Fruit fly (Drosophila melanogaster) whole organism, embryonic: ENCODE results near the gene LysRS.

ENCODE experiments used
- CG10543 ChIP-seq: fragments of 200-800 bp; sonication (Bioruptor generic); optimal IDR thresholded peaks from 3 replicates; lab custom pipeline; 2017; ENCODE audit warnings: missing biosample characterization, mild to moderate bottlenecking, missing genetic modification characterization, moderate library complexity
- CG11398 ChIP-seq: fragments of 200-800 bp; sonication (Bioruptor generic); optimal IDR thresholded peaks from 2 replicates; lab custom pipeline; 2016; ENCODE audit warnings: missing biosample characterization, missing genetic modification characterization
- CG11560 ChIP-seq: fragments of 200-800 bp; sonication (Bioruptor generic); IDR thresholded peaks from 3 replicates; pipeline ENCODE4 v1.3.6; 2022; ENCODE audit warnings: missing biosample characterization, missing genetic modification characterization
- CG12299 ChIP-seq: fragments of 200-800 bp; sonication (Bioruptor generic); optimal IDR thresholded peaks from 2 replicates; lab custom pipeline; 2018; ENCODE audit warnings: missing biosample characterization, mild to moderate bottlenecking, missing genetic modification characterization
- CG13894 ChIP-seq: fragments of 200-800 bp; sonication (Bioruptor generic); optimal IDR thresholded peaks from 3 replicates; lab custom pipeline; 2018; ENCODE audit warnings: missing biosample characterization, mild to moderate bottlenecking, missing genetic modification characterization, moderate library complexity
- CG14860 ChIP-seq: fragments of 200-800 bp; sonication (Bioruptor generic); IDR thresholded peaks from 3 replicates; pipeline ENCODE4 v1.3.6; 2022; ENCODE audit warnings: missing biosample characterization, missing genetic modification characterization; ENCODE audit not compliant: partially characterized antibody
- CG15011 ChIP-seq: fragments of 200-800 bp; sonication (Bioruptor generic); optimal IDR thresholded peaks from 3 replicates; lab custom pipeline; 2018; ENCODE audit warnings: missing biosample characterization, mild to moderate bottlenecking, missing genetic modification characterization
- CG16813 ChIP-seq: fragments of 200-800 bp; sonication (Bioruptor generic); IDR thresholded peaks from 3 replicates; pipeline ENCODE4 v1.3.6; 2022; ENCODE audit warnings: missing biosample characterization, missing genetic modification characterization; ENCODE audit not compliant: partially characterized antibody
- CG1832 ChIP-seq: fragments of 200-800 bp; sonication (Bioruptor generic); optimal IDR thresholded peaks from 2 replicates; lab custom pipeline; 2017; ENCODE audit warnings: missing biosample characterization, mild to moderate bottlenecking, missing genetic modification characterization, inconsistent platforms
- CG18476 ChIP-seq: fragments of 200-800 bp; sonication (Bioruptor generic); optimal IDR thresholded peaks from 2 replicates; lab custom pipeline; 2016; ENCODE audit warnings: missing biosample characterization, mild to moderate bottlenecking, missing genetic modification characterization
- CG18764 ChIP-seq: fragments of 200-800 bp; sonication (Bioruptor generic); optimal IDR thresholded peaks from 3 replicates; lab custom pipeline; 2016; ENCODE audit warnings: missing biosample characterization, missing genetic modification characterization
- CG3065 ChIP-seq: fragments of 200-800 bp; sonication (Bioruptor generic); optimal IDR thresholded peaks from 2 replicates; lab custom pipeline; 2016; ENCODE audit warnings: missing biosample characterization, missing genetic modification characterization
- CG32767 ChIP-seq: fragments of 200-800 bp; sonication (Bioruptor generic); IDR thresholded peaks from 2 replicates; pipeline ENCODE4 v1.3.6; 2022; ENCODE audit warnings: missing biosample characterization, missing genetic modification characterization
- CG32772 ChIP-seq: fragments of 200-800 bp; sonication (Bioruptor generic); IDR thresholded peaks from 2 replicates; pipeline ENCODE4 v1.3.6; 2022; ENCODE audit warnings: missing biosample characterization, missing genetic modification characterization
- CG6254 ChIP-seq: fragments of 200-800 bp; sonication (Bioruptor generic); optimal IDR thresholded peaks from 3 replicates; lab custom pipeline; 2017; ENCODE audit warnings: mild to moderate bottlenecking, missing biosample characterization, missing genetic modification reagents, missing genetic modification characterization
- CG7745 ChIP-seq: fragments of 200-800 bp; sonication (Bioruptor generic); optimal IDR thresholded peaks from 2 replicates; lab custom pipeline; 2018; ENCODE audit warnings: missing biosample characterization, mild to moderate bottlenecking, missing genetic modification characterization, moderate library complexity
- CG7928 ChIP-seq: fragments of 200-800 bp; sonication (Bioruptor generic); optimal IDR thresholded peaks from 2 replicates; lab custom pipeline; 2017; ENCODE audit warnings: missing biosample characterization, mild to moderate bottlenecking, missing genetic modification characterization
- CG9609 ChIP-seq: fragments of 200-800 bp; sonication (Bioruptor generic); optimal IDR thresholded peaks from 3 replicates; lab custom pipeline; 2016; ENCODE audit warnings: missing biosample characterization, missing genetic modification characterization
- CG9727 ChIP-seq: fragments of 200-800 bp; sonication (Bioruptor generic); optimal IDR thresholded peaks from 3 replicates; lab custom pipeline; 2017; ENCODE audit warnings: missing biosample characterization, mild to moderate bottlenecking, missing genetic modification characterization
- CkIIα-i1 ChIP-seq: fragments of 200-800 bp; sonication (Bioruptor generic); IDR thresholded peaks from 2 replicates; pipeline ENCODE4 v1.3.6; 2022; ENCODE audit warnings: missing biosample characterization, missing genetic modification characterization
- Deaf1 ChIP-seq: fragments of 200-800 bp; optimal IDR thresholded peaks from 3 replicates; lab custom pipeline; 2019; ENCODE audit warnings: missing biosample characterization, mild to moderate bottlenecking, missing genetic modification characterization, moderate library complexity
- Dll ChIP-seq: fragments of 200-800 bp; sonication (Bioruptor generic); IDR thresholded peaks from 4 replicates; pipeline ENCODE4 v1.3.6; 2022; ENCODE audit warnings: missing biosample characterization, missing genetic modification characterization; ENCODE audit not compliant: partially characterized antibody
- Ets65A ChIP-seq: fragments of 200-800 bp; sonication (Bioruptor generic); peaks from one replicate; lab custom pipeline; 2016; ENCODE audit warnings: missing biosample characterization, missing genetic modification characterization
- Hmx ChIP-seq: fragments of 200-800 bp; sonication (Bioruptor generic); optimal IDR thresholded peaks from 2 replicates; lab custom pipeline; 2016; ENCODE audit warnings: missing biosample characterization, missing genetic modification characterization
- NfI ChIP-seq: fragments of 200-800 bp; sonication (Bioruptor generic); optimal IDR thresholded peaks from 3 replicates; lab custom pipeline; 2018; ENCODE audit warnings: missing biosample characterization, mild to moderate bottlenecking, missing genetic modification characterization, moderate library complexity
- Scr ChIP-seq: fragments of 200-800 bp; sonication (Bioruptor generic); IDR thresholded peaks from 2 replicates; pipeline ENCODE4 v1.3.6; 2022; ENCODE audit warnings: missing biosample characterization, missing genetic modification characterization; ENCODE audit not compliant: partially characterized antibody
- TFAM ChIP-seq: fragments of 200-800 bp; sonication (Bioruptor generic); optimal IDR thresholded peaks from 2 replicates; lab custom pipeline; 2017; ENCODE audit warnings: missing biosample characterization, missing genetic modification characterization, inconsistent platforms
- Usf ChIP-seq: fragments of 200-800 bp; sonication (Bioruptor generic); optimal IDR thresholded peaks from 2 replicates; lab custom pipeline; 2017; ENCODE audit warnings: missing genotype, missing biosample characterization, missing genetic modification characterization
- al ChIP-seq: fragments of 200-800 bp; sonication (Bioruptor generic); IDR thresholded peaks from 2 replicates; pipeline ENCODE4 v1.3.6; 2022; ENCODE audit warnings: missing biosample characterization, missing genetic modification characterization
- cato ChIP-seq: fragments of 200-800 bp; sonication (Bioruptor generic); optimal IDR thresholded peaks from 2 replicates; lab custom pipeline; 2016; ENCODE audit warnings: missing biosample characterization, missing genetic modification characterization, borderline replicate concordance
- cg ChIP-seq: fragments of 200-800 bp; sonication (Bioruptor generic); optimal IDR thresholded peaks from 3 replicates; lab custom pipeline; 2019; ENCODE audit warnings: missing biosample characterization, mild to moderate bottlenecking, missing genetic modification characterization, moderate library complexity
- ci ChIP-seq: fragments of 200-800 bp; sonication (Bioruptor generic); IDR thresholded peaks from 3 replicates; pipeline ENCODE4 v1.3.6; 2022; ENCODE audit warnings: missing biosample characterization, missing genetic modification characterization
- corto ChIP-seq: fragments of 200-800 bp; sonication (Bioruptor generic); optimal IDR thresholded peaks from 2 replicates; lab custom pipeline; 2016; ENCODE audit warnings: missing biosample characterization, mild to moderate bottlenecking, missing genetic modification characterization, moderate library complexity
- crol ChIP-seq: fragments of 200-800 bp; sonication (Bioruptor generic); IDR thresholded peaks from 2 replicates; pipeline ENCODE4 v1.3.6; 2022; ENCODE audit warnings: missing biosample characterization, missing genetic modification characterization
- dm ChIP-seq: fragments of 200-800 bp; sonication (Bioruptor generic); optimal IDR thresholded peaks from 3 replicates; lab custom pipeline; 2016; ENCODE audit warnings: missing biosample characterization, missing genetic modification characterization
- fd96Cb ChIP-seq: fragments of 200-800 bp; sonication (Bioruptor generic); optimal IDR thresholded peaks from 2 replicates; lab custom pipeline; 2018; ENCODE audit warnings: missing biosample characterization, mild to moderate bottlenecking, missing genetic modification characterization, moderate library complexity
- h ChIP-seq: fragments of >200 bp; optimal IDR thresholded peaks from 2 replicates; lab custom pipeline; 2017
- hbn ChIP-seq: fragments of 200-800 bp; sonication (Bioruptor generic); IDR thresholded peaks from 2 replicates; pipeline ENCODE4 v1.3.6; 2022; ENCODE audit warnings: missing biosample characterization, missing genetic modification characterization; ENCODE audit not compliant: partially characterized antibody
- hkb ChIP-seq, 2 experiments: fragments of 200-800 bp in 1 of 2; fragments of >200 bp in 1 of 2; sonication (Bioruptor generic) in 1 of 2; IDR thresholded peaks in 1 of 2; optimal IDR thresholded peaks in 1 of 2; 2 replicates each; pipeline versions ENCODE4 v1.3.6 to Lab custom; 2017 to 2022; ENCODE audit warnings: missing biosample characterization in 1 of 2, missing genetic modification characterization in 1 of 2
- kah ChIP-seq: fragments of 200-800 bp; sonication (Bioruptor generic); optimal IDR thresholded peaks from 2 replicates; lab custom pipeline; 2018; ENCODE audit warnings: missing biosample characterization, mild to moderate bottlenecking, missing genetic modification characterization
- lilli ChIP-seq: fragments of 200-800 bp; sonication (Bioruptor generic); optimal IDR thresholded peaks from 3 replicates; lab custom pipeline; 2016; ENCODE audit warnings: missing biosample characterization, missing genetic modification characterization
- peb ChIP-seq: fragments of 200-800 bp; sonication (Bioruptor generic); IDR thresholded peaks from 2 replicates; pipeline ENCODE4 v1.3.6; 2022; ENCODE audit warnings: missing biosample characterization, missing genetic modification characterization
- prd ChIP-seq, 3 experiments: fragments of >200 bp in 2 of 3; fragments of 200-800 bp in 1 of 3; sonication (Bioruptor generic) in 1 of 3; optimal IDR thresholded peaks in 2 of 3; IDR thresholded peaks in 1 of 3; 2 replicates in 2 of 3; 3 replicates in 1 of 3; pipeline versions ENCODE4 v1.3.6 to Lab custom; 2017 to 2022; ENCODE audit warnings: missing biosample characterization in 1 of 3, missing genetic modification characterization in 1 of 3
- run ChIP-seq: fragments of 200-800 bp; sonication (Bioruptor generic); optimal IDR thresholded peaks from 3 replicates; lab custom pipeline; 2018; ENCODE audit warnings: missing biosample characterization, mild to moderate bottlenecking, missing genetic modification characterization
- shn ChIP-seq: fragments of 200-800 bp; sonication (Bioruptor generic); optimal IDR thresholded peaks from 3 replicates; lab custom pipeline; 2016; ENCODE audit warnings: missing biosample characterization, missing genetic modification characterization
- slou ChIP-seq: fragments of 200-800 bp; sonication (Bioruptor generic); optimal IDR thresholded peaks from 3 replicates; lab custom pipeline; 2016; ENCODE audit warnings: missing biosample characterization, missing genetic modification characterization
- sr ChIP-seq: fragments of 200-800 bp; sonication (Bioruptor generic); IDR thresholded peaks from 3 replicates; pipeline ENCODE4 v1.3.6; 2022; ENCODE audit warnings: missing biosample characterization, missing genetic modification characterization
- stc ChIP-seq: fragments of 200-800 bp; sonication (Bioruptor generic); IDR thresholded peaks from 2 replicates; pipeline ENCODE4 v1.3.6; 2022; ENCODE audit warnings: missing biosample characterization, missing genetic modification characterization
- yki ChIP-seq: fragments of >200 bp; optimal IDR thresholded peaks from 3 replicates; lab custom pipeline; 2018

The LysRS gene

DNA sequence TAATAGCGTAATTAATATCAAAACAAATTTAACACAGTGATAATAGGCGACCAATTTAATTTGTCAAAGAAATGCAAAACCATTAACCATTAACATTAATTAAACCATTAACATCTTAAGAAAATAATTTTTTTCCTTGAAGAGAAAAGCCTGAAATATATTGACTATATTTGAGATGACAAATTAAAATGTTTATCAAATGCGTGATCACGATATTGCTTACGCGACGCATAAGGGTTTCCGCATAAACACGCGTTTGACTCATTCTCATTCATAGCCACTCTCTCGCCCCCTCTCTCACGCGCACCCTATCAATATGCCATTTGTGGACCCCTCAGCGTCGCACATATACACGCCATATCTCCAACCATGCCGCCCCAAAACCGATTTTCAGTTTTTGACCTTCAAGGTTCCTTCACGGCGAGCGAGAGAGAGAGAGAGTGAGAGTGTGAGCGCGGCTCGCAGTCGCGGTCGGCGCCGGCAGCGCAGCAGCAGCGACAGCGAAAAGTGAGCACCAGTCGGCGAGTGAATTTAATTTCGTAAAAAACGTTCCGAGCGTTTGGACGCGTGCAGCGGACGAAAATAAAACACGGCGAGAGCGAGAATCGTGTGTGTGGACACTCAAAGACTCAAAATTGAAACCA lies 23.2 kb downstream of the LysRS start, which contains the start of gene Hex-A (continued):
- TF ChIP-seq shn (GFP tag; lab: Kevin White, UChicago) (peak; percentile 88), CG15011 (GFP tag; lab: Kevin White, UChicago) (peak; percentile 99), CG7928 (GFP tag; lab: Kevin White, UChicago) (peak; percentile 79), slou (GFP tag; lab: Kevin White, UChicago) (peak; percentile 78), ci (peak; percentile 84), NfI (GFP tag; lab: Kevin White, UChicago) (peak; percentile 97), TFAM (GFP tag; lab: Kevin White, UChicago) (peak; percentile 76), CG9727 (GFP tag; lab: Kevin White, UChicago) (peak; percentile 98), crol (peak; percentile 97), CG1832 (GFP tag; lab: Kevin White, UChicago) (peak; percentile 39), CG12299 (tag; lab: Kevin White, UChicago) (peak; percentile 98), prd (optimal IDR thresholded peaks at IDR 0.05; lab: Kevin White, UChicago) (no peak), prd (GFP tag; IDR thresholded peaks at IDR 0.05; lab: Robert Waterston, UW) (peak; percentile 77), Scr (no peak), al (GFP tag; lab: Robert Waterston, UW) (peak; percentile 84), CG10543 (GFP tag; lab: Kevin White, UChicago) (peak; percentile 100), CG3065 (GFP tag; lab: Kevin White, UChicago) (peak; percentile 34), CG11560 (tag; lab: Robert Waterston, UW) (peak; percentile 56; the same call in 2 of the 3 replicates), Dll (GFP tag; lab: Robert Waterston, UW) (no peak), CG18764 (GFP tag; lab: Kevin White, UChicago) (peak; percentile 82), CG6254 (peak; percentile 90), hbn (no peak), CG11398 (GFP tag; lab: Kevin White, UChicago) (peak; percentile 86), Hmx (GFP tag; lab: Kevin White, UChicago) (peak; percentile 91), hkb (optimal IDR thresholded peaks at IDR 0.05; lab: Kevin White, UChicago) (no peak), hkb (GFP tag; IDR thresholded peaks at IDR 0.05; lab: Robert Waterston, UW) (peak; percentile 95), Usf (GFP tag; lab: Kevin White, UChicago) (peak; percentile 91), CG7745 (tag; lab: Kevin White, UChicago) (no peak), lilli (GFP tag; lab: Kevin White, UChicago) (peak; percentile 96), CkIIα-i1 (GFP tag; lab: Robert Waterston, UW) (peak; percentile 14; the same call in 1 of the 2 replicates), CG14860 (GFP tag; lab: Robert Waterston, UW) (no peak), CG16813 (GFP tag; lab: Robert Waterston, UW) (no peak), CG18476 (GFP tag; lab: Kevin White, UChicago) (peak; percentile 94), CG13894 (tag; lab: Kevin White, UChicago) (peak; percentile 98), stc (peak; percentile 93), run (tag; lab: Kevin White, UChicago) (peak; percentile 97), corto (GFP tag; lab: Kevin White, UChicago) (peak; percentile 77), CG32767 (GFP tag; lab: Robert Waterston, UW) (peak; percentile 93), peb (GFP tag; lab: Robert Waterston, UW) (peak; percentile 82), sr (GFP tag; lab: Robert Waterston, UW) (peak; percentile 56; the same call in 2 of the 3 replicates), h (lab: Kevin White, UChicago) (no peak), Deaf1 (tag; lab: Kevin White, UChicago) (peak; percentile 84), cato (peak; percentile 82), dm (GFP tag; lab: Kevin White, UChicago) (peak; percentile 84), kah (GFP tag; lab: Kevin White, UChicago) (peak; percentile 92), cg (peak; percentile 70), CG32772 (GFP tag; lab: Robert Waterston, UW) (peak; percentile 80), Ets65A (GFP tag; lab: Kevin White, UChicago) (peak; percentile 98), CG9609 (GFP tag; lab: Kevin White, UChicago) (peak; percentile 90), yki (lab: Kevin White, UChicago) (peak; percentile 27), fd96Cb (tag; lab: Kevin White, UChicago) (peak; percentile 94)
